Fruit fly (Drosophila melanogaster): ENCODE measurements around the gene CG2991.

CG2991 gene

dm6 chr2L:2855773-2856615, 970 bp upstream of the CG2991 start, which contains the start of the genes CG3104 and RpS21 (continued):
- TF ChIP-seq CG2889 (GFP tag; IDR thresholded peaks at IDR 0.05) (peak; percentile 77), CG5953 (GFP tag; IDR thresholded peaks at IDR 0.05) (peak; percentile 92), Elba2 (GFP tag; optimal IDR thresholded peaks at IDR 0.05) (no peak), CG4854 (GFP tag; optimal IDR thresholded peaks at IDR 0.05) (peak; percentile 75), H2.0 (GFP tag; IDR thresholded peaks at IDR 0.05) (peak; percentile 89), Ravus (GFP tag; IDR thresholded peaks at IDR 0.05) (peak; percentile 54), Dek (tag; optimal IDR thresholded peaks at IDR 0.05) (peak; percentile 71), usp (GFP tag; optimal IDR thresholded peaks at IDR 0.05) (no peak), Xbp1 (GFP tag; optimal IDR thresholded peaks at IDR 0.05) (peak; percentile 92), CG32532 (GFP tag; IDR thresholded peaks at IDR 0.05) (peak; percentile 95), Med (GFP tag) (peak; percentile 98), E2f2 (GFP tag; IDR thresholded peaks at IDR 0.05) (peak; percentile 88), CG17568 (GFP tag; optimal IDR thresholded peaks at IDR 0.05) (peak; percentile 75), Atf-2 (GFP tag; optimal IDR thresholded peaks at IDR 0.05) (peak; percentile 64), croc (GFP tag; conservative IDR thresholded peaks at IDR 0.05) (peak; percentile 58), tna (GFP tag; IDR thresholded peaks at IDR 0.05; ENCODE audit: partially characterized antibody) (no peak), nmo (GFP tag; optimal IDR thresholded peaks at IDR 0.05) (peak; percentile 86), tap (tag; optimal IDR thresholded peaks at IDR 0.05) (peak; percentile 11), CG8359 (GFP tag; optimal IDR thresholded peaks at IDR 0.05; ENCODE audit: borderline replicate concordance) (peak; percentile 43), oc (tag; optimal IDR thresholded peaks at IDR 0.05) (peak; percentile 15), D (optimal IDR thresholded peaks at IDR 0.05) (no peak), D (GFP tag; optimal IDR thresholded peaks at IDR 0.05) (peak; percentile 77), gsb (GFP tag; IDR thresholded peaks at IDR 0.05) (peak; percentile 81), Sin3A (optimal IDR thresholded peaks at IDR 0.05) (peak; percentile 90), CG12769 (tag; optimal IDR thresholded peaks at IDR 0.05) (peak; percentile 38), CG13624 (GFP tag; optimal IDR thresholded peaks at IDR 0.05) (peak; percentile 86), CkIIα-i1 (GFP tag; IDR thresholded peaks at IDR 0.05) (0 out of 2 replicates have a peak, but pooled peaks have one; percentile 39), gcm2 (GFP tag; optimal IDR thresholded peaks at IDR 0.05) (peak; percentile 76), ranshi (GFP tag; IDR thresholded peaks at IDR 0.05) (peak; percentile 96), Ada2b (GFP tag; IDR thresholded peaks at IDR 0.05) (peak; percentile 69), crp (GFP tag; optimal IDR thresholded peaks at IDR 0.05) (peak; percentile 2 to 80), Bgb (GFP tag; IDR thresholded peaks at IDR 0.05; ENCODE audit: partially characterized antibody) (peak; percentile 29), klu (GFP tag; IDR thresholded peaks at IDR 0.05) (peak; percentile 72), CG7745 (tag; optimal IDR thresholded peaks at IDR 0.05) (no peak), sisA (GFP tag; IDR thresholded peaks at IDR 0.05) (peak; percentile 90), da (GFP tag; optimal IDR thresholded peaks at IDR 0.05) (peak; percentile 84), sim (GFP tag; IDR thresholded peaks at IDR 0.05) (peak; percentile 77), ttk (GFP tag; IDR thresholded peaks at IDR 0.05) (peak; percentile 85), Doc2 (GFP tag; IDR thresholded peaks at IDR 0.05) (no peak; the same call in none of the 2 replicates), fu2 (GFP tag; optimal IDR thresholded peaks at IDR 0.05) (peak; percentile 82), ATbp (GFP tag; optimal IDR thresholded peaks at IDR 0.05) (peak; percentile 83), Dref (GFP tag; IDR thresholded peaks at IDR 0.05) (peak; percentile 53), Adf1 (GFP tag; IDR thresholded peaks at IDR 0.05) (peak; percentile 60; the same call in 1 of the 2 replicates), CG7357 (GFP tag; IDR thresholded peaks at IDR 0.05) (peak; percentile 70; the same call in 2 of the 3 replicates), HLH3B (GFP tag; IDR thresholded peaks at IDR 0.05) (peak; percentile 80), lmd (GFP tag; IDR thresholded peaks at IDR 0.05) (peak; percentile 82), HmgZ (tag; optimal IDR thresholded peaks at IDR 0.05) (peak; percentile 82), Hmx (GFP tag; optimal IDR thresholded peaks at IDR 0.05) (no peak), sob (GFP tag; IDR thresholded peaks at IDR 0.05) (peak; percentile 94), Dp (GFP tag; optimal IDR thresholded peaks at IDR 0.05) (peak; percentile 80)

All from whole organism, embryonic.